Worm (Caenorhabditis elegans) whole organism, L3 larva: Measurements from ENCODE around the gene hadb-1.

Source experiments
- R02D3.7 ChIP-seq: fragments of 150-350 bp; optimal IDR thresholded peaks from 2 replicates; lab custom pipeline; 2014; ENCODE audit warnings: missing biosample characterization, missing genetic modification characterization
- ama-1 ChIP-seq: fragments of 150-350 bp; optimal IDR thresholded peaks from 2 replicates; lab custom pipeline; 2018
- egl-27 ChIP-seq: sonication (generic microtip); optimal IDR thresholded peaks from 4 replicates; lab custom pipeline; 2017; ENCODE audit warnings: missing biosample characterization, missing genetic modification reagents, missing genetic modification characterization
- fos-1 ChIP-seq: fragments of 150-350 bp; optimal IDR thresholded peaks from 2 replicates; lab custom pipeline; 2014; ENCODE audit warnings: missing biosample characterization, missing genetic modification characterization
- hmg-11 ChIP-seq: sonication (generic microtip); optimal IDR thresholded peaks from 2 replicates; lab custom pipeline; 2016; ENCODE audit warnings: missing genetic modification characterization, missing compliant biosample characterization
- lin-39 ChIP-seq: fragments of 150-350 bp; optimal IDR thresholded peaks from 2 replicates; lab custom pipeline; 2018; ENCODE audit warnings: missing biosample characterization, missing genetic modification reagents, missing genetic modification characterization
- mdl-1 ChIP-seq: fragments of 150-350 bp; optimal IDR thresholded peaks from 2 replicates; lab custom pipeline; 2014; ENCODE audit warnings: missing biosample characterization, missing genetic modification characterization
- nhr-12 ChIP-seq: fragments of 150-350 bp; optimal IDR thresholded peaks from 2 replicates; lab custom pipeline; 2014; ENCODE audit warnings: missing biosample characterization, missing genetic modification characterization
- nhr-237 ChIP-seq: fragments of 150-350 bp; optimal IDR thresholded peaks from 2 replicates; lab custom pipeline; 2014; ENCODE audit warnings: missing biosample characterization, missing genetic modification characterization
- sea-2 ChIP-seq: fragments of 150-350 bp; sonication (generic microtip); optimal IDR thresholded peaks from 4 replicates; lab custom pipeline; 2014; ENCODE audit warnings: missing biosample characterization, missing genetic modification reagents, missing genetic modification characterization
- ztf-11 ChIP-seq: fragments of 150-350 bp; optimal IDR thresholded peaks from 2 replicates; lab custom pipeline; 2014; ENCODE audit warnings: missing biosample characterization, missing genetic modification characterization

ce11 chrIII:8719105-8719504 lies 30.8 kb upstream of the hadb-1 start:
- no peak for TF ChIP-seq mdl-1 (tag; lab: Kevin White, UChicago)
- TF ChIP-seq sea-2 (GFP tag; lab: Kevin White, UChicago): no peak
- no peak for TF ChIP-seq ama-1 (lab: Kevin White, UChicago)
- TF ChIP-seq nhr-237 (tag; lab: Kevin White, UChicago): no peak
- TF ChIP-seq R02D3.7 (tag; lab: Kevin White, UChicago): no peak
- TF ChIP-seq egl-27: no peak
- no peak for TF ChIP-seq ztf-11 (tag; lab: Kevin White, UChicago)
- TF ChIP-seq hmg-11 (tag; lab: Kevin White, UChicago): no peak
- no peak for TF ChIP-seq nhr-12
- TF ChIP-seq fos-1 (tag; lab: Kevin White, UChicago): no peak
- TF ChIP-seq lin-39 (tag; lab: Kevin White, UChicago): no peak
